Fruit fly (Drosophila melanogaster) whole organism, embryonic: ENCODE results near the gene CG6693.

Experiments used
- CG15601 ChIP-seq: fragments of 200-800 bp; sonication (Bioruptor generic); optimal IDR thresholded peaks from 3 replicates; lab custom pipeline; 2019; ENCODE audit warnings: missing biosample characterization, mild to moderate bottlenecking, missing genetic modification characterization, moderate library complexity
- CG1603 ChIP-seq: fragments of 200-800 bp; sonication (Bioruptor generic); optimal IDR thresholded peaks from 2 replicates; lab custom pipeline; 2019; ENCODE audit warnings: missing biosample characterization, mild to moderate bottlenecking, missing genetic modification characterization, moderate library complexity
- CG17359 ChIP-seq: fragments of 200-800 bp; sonication (Bioruptor generic); optimal IDR thresholded peaks from 3 replicates; lab custom pipeline; 2018; ENCODE audit warnings: missing biosample characterization, mild to moderate bottlenecking, missing genetic modification characterization, moderate library complexity
- CG17802 ChIP-seq: fragments of 200-800 bp; sonication (Bioruptor generic); optimal IDR thresholded peaks from 2 replicates; lab custom pipeline; 2018; ENCODE audit warnings: missing biosample characterization, mild to moderate bottlenecking, missing genetic modification characterization, moderate library complexity
- CG2120 ChIP-seq: fragments of 200-800 bp; sonication (Bioruptor generic); optimal IDR thresholded peaks from 3 replicates; lab custom pipeline; 2016; ENCODE audit warnings: missing biosample characterization, missing genetic modification characterization
- CG2712 ChIP-seq: fragments of 200-800 bp; optimal IDR thresholded peaks from 3 replicates; lab custom pipeline; 2019; ENCODE audit warnings: missing biosample characterization, mild to moderate bottlenecking, missing genetic modification characterization, moderate library complexity
- CG3281 ChIP-seq: fragments of 200-800 bp; sonication (Bioruptor generic); optimal IDR thresholded peaks from 3 replicates; lab custom pipeline; 2017; ENCODE audit warnings: missing biosample characterization, mild to moderate bottlenecking, missing genetic modification characterization
- CG3995 ChIP-seq: fragments of 200-800 bp; sonication (Bioruptor generic); optimal IDR thresholded peaks from 3 replicates; lab custom pipeline; 2016; ENCODE audit warnings: missing biosample characterization, missing genetic modification characterization
- CG4282 ChIP-seq: fragments of 200-800 bp; sonication (Bioruptor generic); optimal IDR thresholded peaks from 2 replicates; lab custom pipeline; 2016; ENCODE audit warnings: missing biosample characterization, missing genetic modification characterization
- CG4617 ChIP-seq: fragments of 200-800 bp; sonication (Bioruptor generic); optimal IDR thresholded peaks from 3 replicates; lab custom pipeline; 2016; ENCODE audit warnings: missing biosample characterization, missing genetic modification characterization, borderline replicate concordance
- CG5180 ChIP-seq: fragments of 200-800 bp; sonication (Bioruptor generic); optimal IDR thresholded peaks from 3 replicates; lab custom pipeline; 2017; ENCODE audit warnings: missing biosample characterization, missing genetic modification characterization, mild to moderate bottlenecking, moderate library complexity, missing genetic modification reagents
- CkIIα-i1 ChIP-seq: fragments of 200-800 bp; sonication (Bioruptor generic); IDR thresholded peaks from 2 replicates; pipeline ENCODE4 v1.3.6; 2022; ENCODE audit warnings: missing biosample characterization, missing genetic modification characterization
- Dll ChIP-seq: fragments of 200-800 bp; sonication (Bioruptor generic); IDR thresholded peaks from 4 replicates; pipeline ENCODE4 v1.3.6; 2022; ENCODE audit warnings: missing biosample characterization, missing genetic modification characterization; ENCODE audit not compliant: partially characterized antibody
- Doc3 ChIP-seq: fragments of 200-800 bp; sonication (Bioruptor generic); IDR thresholded peaks from 3 replicates; pipeline ENCODE4 v1.3.6; 2022; ENCODE audit warnings: missing biosample characterization, missing genetic modification characterization; ENCODE audit not compliant: partially characterized antibody
- Fer1 ChIP-seq: fragments of 200-800 bp; sonication (Bioruptor generic); optimal IDR thresholded peaks from 2 replicates; lab custom pipeline; 2017; ENCODE audit warnings: missing biosample characterization, mild to moderate bottlenecking, missing genetic modification characterization
- HmgZ ChIP-seq: fragments of 200-800 bp; sonication (Bioruptor generic); optimal IDR thresholded peaks from 2 replicates; lab custom pipeline; 2018; ENCODE audit warnings: missing biosample characterization, mild to moderate bottlenecking, missing genetic modification characterization
- Lhr ChIP-seq: fragments of 200-800 bp; sonication (Bioruptor generic); optimal IDR thresholded peaks from 3 replicates; lab custom pipeline; 2017; ENCODE audit warnings: mild to moderate bottlenecking, missing biosample characterization, missing genetic modification reagents, missing genetic modification characterization
- Myb ChIP-seq: fragments of 200-800 bp; sonication (Bioruptor generic); optimal IDR thresholded peaks from 2 replicates; lab custom pipeline; 2016; ENCODE audit warnings: missing biosample characterization, missing genetic modification characterization
- NC2β ChIP-seq: fragments of 200-800 bp; sonication (Bioruptor generic); optimal IDR thresholded peaks from 2 replicates; lab custom pipeline; 2016; ENCODE audit warnings: missing biosample characterization, missing genetic modification characterization
- Oli ChIP-seq: fragments of 200-800 bp; sonication (Bioruptor generic); optimal IDR thresholded peaks from 2 replicates; lab custom pipeline; 2018; ENCODE audit warnings: missing biosample characterization, mild to moderate bottlenecking, missing genetic modification characterization, moderate library complexity
- Poxn ChIP-seq: fragments of 200-800 bp; sonication (Bioruptor generic); IDR thresholded peaks from 2 replicates; pipeline ENCODE4 v1.3.6; 2022; ENCODE audit warnings: missing biosample characterization, missing genetic modification characterization
- Ravus ChIP-seq: fragments of 200-800 bp; sonication (Bioruptor generic); IDR thresholded peaks from 2 replicates; pipeline ENCODE4 v1.3.6; 2022; ENCODE audit warnings: missing biosample characterization, missing genetic modification characterization
- Usf ChIP-seq: fragments of 200-800 bp; sonication (Bioruptor generic); optimal IDR thresholded peaks from 2 replicates; lab custom pipeline; 2017; ENCODE audit warnings: missing genotype, missing biosample characterization, missing genetic modification characterization
- YL-1 ChIP-seq: fragments of 200-800 bp; sonication (Bioruptor generic); optimal IDR thresholded peaks from 3 replicates; lab custom pipeline; 2017; ENCODE audit warnings: missing biosample characterization, mild to moderate bottlenecking, missing genetic modification characterization
- ash1 ChIP-seq: fragments of 200-800 bp; sonication (Bioruptor generic); optimal IDR thresholded peaks from 2 replicates; lab custom pipeline; 2018; ENCODE audit warnings: missing biosample characterization, mild to moderate bottlenecking, missing genetic modification characterization
- ato ChIP-seq: fragments of 200-800 bp; sonication (Bioruptor generic); IDR thresholded peaks from 2 replicates; pipeline ENCODE4 v1.3.6; 2022; ENCODE audit warnings: missing biosample characterization, missing genetic modification characterization; ENCODE audit not compliant: partially characterized antibody
- bbx ChIP-seq: fragments of 200-800 bp; sonication (Bioruptor generic); IDR thresholded peaks from 2 replicates; pipeline ENCODE4 v1.3.6; 2022; ENCODE audit warnings: missing biosample characterization, missing genetic modification characterization; ENCODE audit not compliant: partially characterized antibody
- bigmax ChIP-seq: fragments of 200-800 bp; sonication (Bioruptor generic); optimal IDR thresholded peaks from 2 replicates; lab custom pipeline; 2018; ENCODE audit warnings: missing biosample characterization, mild to moderate bottlenecking, missing genetic modification characterization
- chif ChIP-seq, 2 experiments: fragments of 200-800 bp; sonication (Bioruptor generic); optimal IDR thresholded peaks; 3 replicates each; lab custom pipeline; 2016; ENCODE audit warnings: missing biosample characterization in 2 of 2, missing genetic modification characterization in 2 of 2
- crp ChIP-seq, 2 experiments: fragments of 200-800 bp; sonication (Bioruptor generic); optimal IDR thresholded peaks; 2 replicates in 1 of 2; 3 replicates in 1 of 2; lab custom pipeline; 2017; ENCODE audit warnings: missing biosample characterization in 2 of 2, missing genetic modification characterization in 2 of 2, mild to moderate bottlenecking in 1 of 2, moderate library complexity in 1 of 2
- danr ChIP-seq: fragments of 200-800 bp; sonication (Bioruptor generic); IDR thresholded peaks from 2 replicates; pipeline ENCODE4 v1.3.6; 2022; ENCODE audit warnings: missing biosample characterization, missing genetic modification characterization
- eve ChIP-seq, 2 experiments: fragments of >200 bp; optimal IDR thresholded peaks; 2 replicates each; lab custom pipeline; 2017; ENCODE audit warnings: missing biosample characterization in 2 of 2, missing genetic modification characterization in 2 of 2
- gsb-n ChIP-seq: fragments of 200-800 bp; sonication (Bioruptor generic); optimal IDR thresholded peaks from 3 replicates; lab custom pipeline; 2018; ENCODE audit warnings: missing biosample characterization, mild to moderate bottlenecking, missing genetic modification characterization
- hbn ChIP-seq: fragments of 200-800 bp; sonication (Bioruptor generic); IDR thresholded peaks from 2 replicates; pipeline ENCODE4 v1.3.6; 2022; ENCODE audit warnings: missing biosample characterization, missing genetic modification characterization; ENCODE audit not compliant: partially characterized antibody
- knrl ChIP-seq: fragments of 200-800 bp; sonication (Bioruptor generic); IDR thresholded peaks from 3 replicates; pipeline ENCODE4 v1.3.6; 2022; ENCODE audit warnings: missing biosample characterization, missing genetic modification characterization; ENCODE audit not compliant: partially characterized antibody
- pfk ChIP-seq: fragments of 200-800 bp; sonication (Bioruptor generic); optimal IDR thresholded peaks from 2 replicates; lab custom pipeline; 2018; ENCODE audit warnings: missing biosample characterization, mild to moderate bottlenecking, missing genetic modification characterization, moderate library complexity
- pho ChIP-seq: fragments of 200-800 bp; sonication (Bioruptor generic); optimal IDR thresholded peaks from 2 replicates; lab custom pipeline; 2016; ENCODE audit warnings: missing biosample characterization, missing genetic modification characterization
- slbo ChIP-seq: fragments of 200-800 bp; sonication (Bioruptor generic); IDR thresholded peaks from 2 replicates; pipeline ENCODE4 v1.3.6; 2022; ENCODE audit warnings: missing biosample characterization, missing genetic modification characterization
- z ChIP-seq: fragments of 200-800 bp; sonication (Bioruptor generic); IDR thresholded peaks from 3 replicates; pipeline ENCODE4 v1.3.6; 2022; ENCODE audit warnings: missing biosample characterization, missing genetic modification characterization
- zf30C ChIP-seq: fragments of 200-800 bp; sonication (Bioruptor generic); optimal IDR thresholded peaks from 3 replicates; lab custom pipeline; 2018; ENCODE audit warnings: missing biosample characterization, mild to moderate bottlenecking, missing genetic modification characterization

The CG6693 gene

DNA sequence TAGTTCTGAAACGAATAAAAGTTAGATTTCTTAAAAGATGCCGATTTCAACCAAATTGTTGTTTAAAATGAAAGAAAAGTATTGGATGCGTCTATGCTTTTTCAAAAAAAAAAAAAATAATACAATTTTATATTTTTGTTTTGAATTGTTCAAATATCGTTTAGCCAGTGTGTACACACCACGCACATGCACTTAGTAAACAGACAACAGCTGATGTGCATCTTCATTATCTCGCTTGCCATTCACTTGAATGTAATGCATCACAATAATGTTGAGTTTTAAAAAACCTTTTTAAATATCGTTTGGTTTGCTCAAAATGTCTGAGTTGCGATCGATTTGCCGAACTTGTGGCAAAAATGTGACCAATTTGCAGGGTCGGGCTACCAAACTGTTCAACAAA is 14.6 kb upstream of the CG6693 start, which contains the start of gene CG31441 (continued):
- TF ChIP-seq CG17359: peak; percentile 22
- peak; percentile 30; the same call in 1 of the 2 replicates for TF ChIP-seq ato (GFP tag; lab: Robert Waterston, UW)
- peak; percentile 3 for TF ChIP-seq CG2712
- peak; percentile 66; the same call in 2 of the 4 replicates for TF ChIP-seq Dll (GFP tag; lab: Robert Waterston, UW)
- no peak for TF ChIP-seq CkIIα-i1 (GFP tag; lab: Robert Waterston, UW)
- TF ChIP-seq CG5180: no peak
- no peak for TF ChIP-seq YL-1 (GFP tag; lab: Kevin White, UChicago)
- no peak for TF ChIP-seq ash1 (GFP tag; lab: Kevin White, UChicago)
- TF ChIP-seq CG15601 (tag; lab: Kevin White, UChicago): no peak
- no peak for TF ChIP-seq CG3281 (GFP tag; lab: Kevin White, UChicago)
- no peak for TF ChIP-seq pho (GFP tag; lab: Kevin White, UChicago)
- no peak for TF ChIP-seq CG4282 (GFP tag; lab: Kevin White, UChicago)
- peak; percentile 34 for TF ChIP-seq CG1603
- peak; percentile 63 for TF ChIP-seq hbn (GFP tag; lab: Robert Waterston, UW)
- TF ChIP-seq danr (GFP tag; lab: Robert Waterston, UW): no peak
- peak; percentile 58 to 92 for TF ChIP-seq crp (GFP tag; optimal IDR thresholded peaks at IDR 0.05; lab: Kevin White, UChicago)
- TF ChIP-seq z (GFP tag; lab: Robert Waterston, UW): no peak
- TF ChIP-seq gsb-n (tag; lab: Kevin White, UChicago): no peak
- TF ChIP-seq CG2120: no peak
- peak; percentile 19 for TF ChIP-seq pfk (GFP tag; lab: Kevin White, UChicago)
- no peak for TF ChIP-seq NC2β (GFP tag; lab: Kevin White, UChicago)
- peak; percentile 37 for TF ChIP-seq CG4617
- TF ChIP-seq Usf (GFP tag; lab: Kevin White, UChicago): no peak
- TF ChIP-seq bigmax (GFP tag; lab: Kevin White, UChicago): no peak
- TF ChIP-seq Oli (tag; lab: Kevin White, UChicago): no peak
- no peak for TF ChIP-seq slbo
- peak; percentile 38; the same call in 1 of the 3 replicates for TF ChIP-seq knrl (GFP tag; lab: Robert Waterston, UW)
- TF ChIP-seq CG17802 (tag; lab: Kevin White, UChicago): no peak
- TF ChIP-seq Ravus (GFP tag; lab: Robert Waterston, UW): no peak
- TF ChIP-seq Doc3 (GFP tag; lab: Robert Waterston, UW): peak; percentile 56; the same call in 1 of the 3 replicates
- peak; percentile 2 for TF ChIP-seq Fer1
- no peak for TF ChIP-seq CG3995 (GFP tag; lab: Kevin White, UChicago)
- no peak for TF ChIP-seq zf30C (GFP tag; lab: Kevin White, UChicago)
- no peak for TF ChIP-seq eve (GFP tag; optimal IDR thresholded peaks at IDR 0.05; lab: Kevin White, UChicago)
- no peak for TF ChIP-seq Poxn (GFP tag; lab: Robert Waterston, UW)
- peak; percentile 6 for TF ChIP-seq Lhr
- peak; percentile 49; the same call in 1 of the 2 replicates for TF ChIP-seq bbx (GFP tag; lab: Robert Waterston, UW)
- peak; percentile 38 for TF ChIP-seq HmgZ (tag; lab: Kevin White, UChicago)
- no peak for TF ChIP-seq chif (GFP tag; optimal IDR thresholded peaks at IDR 0.05; lab: Kevin White, UChicago)
- peak; percentile 55 for TF ChIP-seq Myb
